Worm (Caenorhabditis elegans): ENCODE measurements around the gene F57G12.2.

The F57G12.2 gene

ce11 chrX:12118340-12118739 lies 41.5 kb downstream of the F57G12.2 start, which contains the start of gene lgc-16:
lgc-16 (plus strand) TSS chrX:12118640.
- no peak for TF ChIP-seq nfya-1 (tag; optimal IDR thresholded peaks at IDR 0.05; ENCODE audit: insufficient read depth)
- no peak for TF ChIP-seq R02D3.7 (tag; optimal IDR thresholded peaks at IDR 0.05)
- TF ChIP-seq nhr-77 (tag; optimal IDR thresholded peaks at IDR 0.05): no peak
- TF ChIP-seq elt-2 (tag; optimal IDR thresholded peaks at IDR 0.05): no peak
- TF ChIP-seq nhr-67 (tag; optimal IDR thresholded peaks at IDR 0.05): no peak
- no peak for TF ChIP-seq unc-62 (GFP tag; optimal IDR thresholded peaks at IDR 0.05)
- no peak for TF ChIP-seq nhr-76 (tag; optimal IDR thresholded peaks at IDR 0.05)
- no peak for TF ChIP-seq ceh-82 (tag; optimal IDR thresholded peaks at IDR 0.05)
- TF ChIP-seq elt-3 (tag; optimal IDR thresholded peaks at IDR 0.05): no peak
- no peak for TF ChIP-seq pqm-1 (tag; optimal IDR thresholded peaks at IDR 0.05)
- no peak for TF ChIP-seq ZK546.5 (tag; optimal IDR thresholded peaks at IDR 0.05)
- no peak for TF ChIP-seq zag-1 (tag; optimal IDR thresholded peaks at IDR 0.05)
- no peak for TF ChIP-seq ceh-28 (tag; optimal IDR thresholded peaks at IDR 0.05)
- no peak for TF ChIP-seq ceh-16 (tag; optimal IDR thresholded peaks at IDR 0.05)

- no peak for TF ChIP-seq eor-1 (tag; optimal IDR thresholded peaks at IDR 0.05)
- no peak for TF ChIP-seq elt-1 (tag; optimal IDR thresholded peaks at IDR 0.05)
- no peak for TF ChIP-seq nhr-11 (tag; optimal IDR thresholded peaks at IDR 0.05)
- TF ChIP-seq ceh-82 (tag; optimal IDR thresholded peaks at IDR 0.05): no peak
- TF ChIP-seq fkh-10 (GFP tag; optimal IDR thresholded peaks at IDR 0.05): no peak
- no peak for TF ChIP-seq elt-3 (tag; optimal IDR thresholded peaks at IDR 0.05)
These were observed 45.8 kb downstream of the F57G12.2 start, which contains the start of gene lgc-15 for ce11 chrX:12114024-12114423. lgc-15 (plus strand) TSS chrX:12114324.

- TF ChIP-seq nhr-12 (tag; optimal IDR thresholded peaks at IDR 0.05): no peak
- TF ChIP-seq nhr-237 (tag; optimal IDR thresholded peaks at IDR 0.05): no peak
- no peak for TF ChIP-seq aly-2 (tag; optimal IDR thresholded peaks at IDR 0.05)
- TF ChIP-seq elt-2 (tag; optimal IDR thresholded peaks at IDR 0.05): no peak
- no peak for TF ChIP-seq hmg-11 (tag; optimal IDR thresholded peaks at IDR 0.05)
- TF ChIP-seq mml-1 (tag; optimal IDR thresholded peaks at IDR 0.05): no peak
- no peak for TF ChIP-seq mdl-1 (tag; optimal IDR thresholded peaks at IDR 0.05)
- TF ChIP-seq elt-3 (tag; optimal IDR thresholded peaks at IDR 0.05): no peak
- no peak for TF ChIP-seq tbx-2 (tag; optimal IDR thresholded peaks at IDR 0.05)
These were observed 48.6 kb downstream of the F57G12.2 start, which contains the start of gene lgc-14 for ce11 chrX:12111213-12111612. lgc-14 (plus strand) TSS chrX:12111513.

ce11 chrX:12108517-12109216 lies 51.2 kb downstream of the F57G12.2 start, which contains the start of the genes W03G11.2 and lgc-13:
W03G11.2 (minus strand) TSS chrX:12108617.
lgc-13 (plus strand) TSS chrX:12109166.
- TF ChIP-seq R02D3.7 (tag; optimal IDR thresholded peaks at IDR 0.05) (no peak), fkh-2 (tag; optimal IDR thresholded peaks at IDR 0.05) (no peak), ztf-4 (tag; optimal IDR thresholded peaks at IDR 0.05) (no peak), fos-1 (tag; optimal IDR thresholded peaks at IDR 0.05) (no peak), hmg-11 (tag; optimal IDR thresholded peaks at IDR 0.05) (no peak), ceh-82 (tag; optimal IDR thresholded peaks at IDR 0.05) (no peak), unc-39 (tag; optimal IDR thresholded peaks at IDR 0.05) (no peak), lin-39 (tag; optimal IDR thresholded peaks at IDR 0.05) (no peak), fkh-10 (GFP tag; optimal IDR thresholded peaks at IDR 0.05) (no peak), zag-1 (tag; optimal IDR thresholded peaks at IDR 0.05) (no peak), nhr-76 (tag; optimal IDR thresholded peaks at IDR 0.05) (no peak), egl-27 (tag; optimal IDR thresholded peaks at IDR 0.05) (no peak)

All from whole organism, L3 larva.